Worm (Caenorhabditis elegans): ENCODE data around the gene F40F8.5.

F40F8.5 gene

ce11 chrII:11110419-11110818 is 24.3 kb downstream of the F40F8.5 start:
- TF ChIP-seq ceh-6 (GFP tag; optimal IDR thresholded peaks at IDR 0.05) = no peak
- no peak for TF ChIP-seq ceh-45 (GFP tag; IDR thresholded peaks at IDR 0.05)
- TF ChIP-seq ama-1 (optimal IDR thresholded peaks at IDR 0.05) = no peak
- no peak for TF ChIP-seq nfya-1 (tag; optimal IDR thresholded peaks at IDR 0.05)
- no peak for TF ChIP-seq pqm-1 (tag; optimal IDR thresholded peaks at IDR 0.05)
- TF ChIP-seq ztf-16 (tag; optimal IDR thresholded peaks at IDR 0.05) = no peak
- no peak for TF ChIP-seq sdc-2 (tag; optimal IDR thresholded peaks at IDR 0.05)
- TF ChIP-seq elt-2 (tag; optimal IDR thresholded peaks at IDR 0.05) = no peak

ce11 chrII:11107828-11108227 is 26.9 kb downstream of the F40F8.5 start, which contains the start of gene apc-17:
apc-17 (plus strand) TSS chrII:11108128.
- TF ChIP-seq ceh-45 (GFP tag; IDR thresholded peaks at IDR 0.05) = no peak
- TF ChIP-seq lim-6 (tag; optimal IDR thresholded peaks at IDR 0.05) = no peak
- TF ChIP-seq elt-4 (tag; optimal IDR thresholded peaks at IDR 0.05) = no peak
- no peak for TF ChIP-seq pha-2 (tag; optimal IDR thresholded peaks at IDR 0.05)
- no peak for TF ChIP-seq ceh-6 (GFP tag; optimal IDR thresholded peaks at IDR 0.05)
- TF ChIP-seq ceh-14 (tag; optimal IDR thresholded peaks at IDR 0.05) = no peak
- TF ChIP-seq nfya-1 (tag; optimal IDR thresholded peaks at IDR 0.05) = no peak
- no peak for TF ChIP-seq zip-5 (tag; optimal IDR thresholded peaks at IDR 0.05)
- no peak for TF ChIP-seq K09A11.1 (tag; optimal IDR thresholded peaks at IDR 0.05; ENCODE audit: insufficient read depth)
- no peak for TF ChIP-seq ceh-31 (tag; optimal IDR thresholded peaks at IDR 0.05)
- TF ChIP-seq C38D4.7 (GFP tag; optimal IDR thresholded peaks at IDR 0.05) = no peak
- TF ChIP-seq ama-1 (optimal IDR thresholded peaks at IDR 0.05) = no peak
- TF ChIP-seq lin-11 (tag; optimal IDR thresholded peaks at IDR 0.05) = no peak
- no peak for TF ChIP-seq unc-55 (GFP tag; optimal IDR thresholded peaks at IDR 0.05)
- no peak for TF ChIP-seq tbx-2 (tag; optimal IDR thresholded peaks at IDR 0.05)
- no peak for TF ChIP-seq dmd-4 (tag; optimal IDR thresholded peaks at IDR 0.05; ENCODE audit: borderline replicate concordance)
- TF ChIP-seq pag-3 (tag; optimal IDR thresholded peaks at IDR 0.05; ENCODE audit: borderline replicate concordance) = no peak

ce11 chrII:11105981-11106711 is 28.6 kb downstream of the F40F8.5 start, which contains the start of gene nasp-1:
nasp-1 (plus strand) TSS chrII:11106612.
- TF ChIP-seq ceh-48 (tag; optimal IDR thresholded peaks at IDR 0.05) (no peak), pax-1 (tag; optimal IDR thresholded peaks at IDR 0.05) (no peak), ceh-19 (GFP tag; optimal IDR thresholded peaks at IDR 0.05) (no peak), nhr-11 (tag; optimal IDR thresholded peaks at IDR 0.05) (no peak), ceh-6 (GFP tag; optimal IDR thresholded peaks at IDR 0.05) (no peak), ceh-2 (tag; optimal IDR thresholded peaks at IDR 0.05) (no peak), odd-2 (tag; optimal IDR thresholded peaks at IDR 0.05) (no peak), lim-6 (tag; optimal IDR thresholded peaks at IDR 0.05) (no peak)

- TF ChIP-seq unc-42 (tag; optimal IDR thresholded peaks at IDR 0.05) (no peak), dve-1 (tag; optimal IDR thresholded peaks at IDR 0.05) (no peak), ceh-48 (tag; optimal IDR thresholded peaks at IDR 0.05) (no peak), npax-4 (tag; optimal IDR thresholded peaks at IDR 0.05) (no peak), ceh-9 (tag; optimal IDR thresholded peaks at IDR 0.05) (no peak), gmeb-2 (tag; optimal IDR thresholded peaks at IDR 0.05) (no peak), ceh-6 (GFP tag; optimal IDR thresholded peaks at IDR 0.05) (no peak), zip-5 (tag; optimal IDR thresholded peaks at IDR 0.05) (no peak), ets-4 (tag; optimal IDR thresholded peaks at IDR 0.05) (no peak), ceh-30 (tag; optimal IDR thresholded peaks at IDR 0.05) (no peak)
These were observed 30.6 kb downstream of the F40F8.5 start, which contains the start of gene C09H10.9 for ce11 chrII:11104162-11104561. C09H10.9 (plus strand) TSS chrII:11104462.

- TF ChIP-seq tbx-2 (tag; optimal IDR thresholded peaks at IDR 0.05) (no peak), K02D7.2 (tag; optimal IDR thresholded peaks at IDR 0.05) (no peak), ttx-3 (tag; optimal IDR thresholded peaks at IDR 0.05) (no peak), pax-1 (tag; optimal IDR thresholded peaks at IDR 0.05) (no peak), dmd-4 (tag; optimal IDR thresholded peaks at IDR 0.05; ENCODE audit: borderline replicate concordance) (no peak), sdc-2 (tag; optimal IDR thresholded peaks at IDR 0.05) (no peak), ceh-9 (tag; optimal IDR thresholded peaks at IDR 0.05) (no peak), tbx-7 (tag; optimal IDR thresholded peaks at IDR 0.05) (no peak), elt-2 (tag; optimal IDR thresholded peaks at IDR 0.05) (no peak), nfya-1 (tag; optimal IDR thresholded peaks at IDR 0.05) (no peak)
These were observed 31.1 kb downstream of the F40F8.5 start, which contains the start of gene C09H10.5 for ce11 chrII:11103657-11104056. C09H10.5 (minus strand) TSS chrII:11103757.

Data from whole organism, late embryonic.